Worm (Caenorhabditis elegans) whole organism, L3 larva: Measurements from ENCODE around the gene C30F2.5.

Source experiments
- ama-1 ChIP-seq: fragments of 150-350 bp; optimal IDR thresholded peaks from 2 replicates; lab custom pipeline; 2018
- elt-1 ChIP-seq: fragments of 150-350 bp; optimal IDR thresholded peaks from 2 replicates; lab custom pipeline; 2014; ENCODE audit warnings: missing biosample characterization, missing genetic modification characterization
- elt-2 ChIP-seq: sonication (generic microtip); optimal IDR thresholded peaks from 2 replicates; lab custom pipeline; 2016; ENCODE audit warnings: missing genetic modification reagents, mild to moderate bottlenecking, missing genetic modification characterization, missing compliant biosample characterization
- elt-3 ChIP-seq, 3 experiments: fragments of 150-350 bp in 1 of 3; sonication (generic microtip) in 2 of 3; optimal IDR thresholded peaks; 2 replicates in 2 of 3; 4 replicates in 1 of 3; lab custom pipeline; 2014 to 2017; ENCODE audit warnings: missing biosample characterization in 3 of 3, missing genetic modification characterization in 3 of 3
- eor-1 ChIP-seq, 2 experiments: fragments of 150-350 bp; optimal IDR thresholded peaks; 2 replicates each; lab custom pipeline; 2014 to 2018; ENCODE audit warnings: missing biosample characterization in 2 of 2, missing genetic modification characterization in 2 of 2
- fkh-10 ChIP-seq: sonication (generic microtip); optimal IDR thresholded peaks from 2 replicates; lab custom pipeline; 2017; ENCODE audit warnings: missing biosample characterization, missing genetic modification reagents, missing genetic modification characterization
- lin-15B ChIP-seq: fragments of 150-350 bp; optimal IDR thresholded peaks from 2 replicates; lab custom pipeline; 2014; ENCODE audit warnings: missing biosample characterization, missing genetic modification characterization
- nhr-11 ChIP-seq: fragments of 150-350 bp; optimal IDR thresholded peaks from 2 replicates; lab custom pipeline; 2014; ENCODE audit warnings: missing biosample characterization, missing genetic modification characterization
- nhr-77 ChIP-seq: fragments of 150-350 bp; optimal IDR thresholded peaks from 2 replicates; lab custom pipeline; 2014; ENCODE audit warnings: missing biosample characterization, missing genetic modification characterization
- skn-1 ChIP-seq: fragments of 150-350 bp; optimal IDR thresholded peaks from 2 replicates; lab custom pipeline; 2014; ENCODE audit warnings: missing biosample characterization, missing genetic modification characterization
- snpc-4 ChIP-seq: fragments of 150-350 bp; optimal IDR thresholded peaks from 2 replicates; lab custom pipeline; 2014; ENCODE audit warnings: missing biosample characterization, missing genetic modification characterization
- unc-62 ChIP-seq: fragments of 150-350 bp; sonication (generic microtip); optimal IDR thresholded peaks from 4 replicates; lab custom pipeline; 2014; ENCODE audit warnings: missing biosample characterization, missing genetic modification reagents, missing genetic modification characterization
- zag-1 ChIP-seq: fragments of 150-350 bp; optimal IDR thresholded peaks from 2 replicates; lab custom pipeline; 2014; ENCODE audit warnings: missing biosample characterization, missing genetic modification characterization
- ztf-11 ChIP-seq: fragments of 150-350 bp; optimal IDR thresholded peaks from 2 replicates; lab custom pipeline; 2014; ENCODE audit warnings: missing biosample characterization, missing genetic modification characterization

DNA sequence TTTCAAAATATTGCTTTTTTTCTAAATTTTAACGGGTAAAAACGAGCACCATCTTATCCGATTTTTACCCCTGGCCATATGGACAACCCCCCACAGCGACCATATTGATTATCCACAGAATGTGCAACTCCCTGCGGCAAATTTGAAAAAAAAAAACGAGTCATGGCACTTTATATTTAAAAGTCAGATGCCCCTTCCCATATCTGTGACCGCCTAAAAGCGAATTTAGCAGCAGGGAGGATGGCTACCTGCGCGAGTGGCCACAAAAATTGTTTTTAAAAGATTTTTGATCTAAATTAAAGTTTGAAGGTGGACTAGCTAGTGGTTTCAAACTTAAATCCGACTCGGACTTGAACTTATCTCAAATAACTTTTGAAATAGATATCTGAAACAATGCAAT lies 38.1 kb upstream of the C30F2.5 start:
- TF ChIP-seq elt-3 (tag; optimal IDR thresholded peaks at IDR 0.05; lab: Kevin White, UChicago) (peak in 2 of 3 experiments; percentile 54 to 97), elt-2 (tag; lab: Kevin White, UChicago) (peak; percentile 79), unc-62 (GFP tag; lab: Kevin White, UChicago) (peak; percentile 87), nhr-11 (tag; lab: Kevin White, UChicago) (peak; percentile 95), zag-1 (tag; lab: Kevin White, UChicago) (peak; percentile 92), nhr-77 (tag; lab: Kevin White, UChicago) (peak; percentile 97), eor-1 (tag; optimal IDR thresholded peaks at IDR 0.05; lab: Kevin White, UChicago) (peak in 1 of 2 experiments; percentile 85), elt-1 (tag; lab: Kevin White, UChicago) (peak; percentile 14), snpc-4 (peak; percentile 96), skn-1 (tag; lab: Kevin White, UChicago) (peak; percentile 97), fkh-10 (peak; percentile 98), lin-15B (peak; percentile 31), ztf-11 (tag; lab: Kevin White, UChicago) (peak; percentile 50), ama-1 (lab: Kevin White, UChicago) (peak; percentile 2)
